Worm (Caenorhabditis elegans) whole organism, young adult: ENCODE data around the gene ints-7.

Source experiments
- B0336.3 ChIP-seq: fragments of 200-800 bp; sonication (Bioruptor generic); IDR thresholded peaks from 2 replicates; pipeline ENCODE4 v1.3.6; 2022; ENCODE audit warnings: missing genetic modification characterization, missing compliant biosample characterization
- C06A6.2 ChIP-seq: fragments of 200-800 bp; sonication (Bioruptor generic); conservative IDR thresholded peaks from 2 replicates; pipeline ENCODE4 v1.3.6; 2022; ENCODE audit warnings: missing genetic modification characterization, missing compliant biosample characterization
- F37B4.10 ChIP-seq: fragments of 200-800 bp; sonication (Bioruptor generic); IDR thresholded peaks from 2 replicates; pipeline ENCODE4 v1.3.6; 2022; ENCODE audit warnings: missing genetic modification characterization, missing compliant biosample characterization
- F52B5.7 ChIP-seq: sonication (generic microtip); optimal IDR thresholded peaks from 2 replicates; lab custom pipeline; 2016; ENCODE audit warnings: mild to moderate bottlenecking, missing genetic modification characterization, missing compliant biosample characterization
- K11D2.4 ChIP-seq: fragments of 200-800 bp; sonication (Bioruptor generic); IDR thresholded peaks from 2 replicates; pipeline ENCODE4 v1.3.6; 2022; ENCODE audit warnings: missing genetic modification reagents, missing genetic modification characterization, missing compliant biosample characterization
- T07F8.4 ChIP-seq: sonication (generic microtip); optimal IDR thresholded peaks from 2 replicates; lab custom pipeline; 2016; ENCODE audit warnings: mild to moderate bottlenecking, missing genetic modification characterization, moderate library complexity, missing compliant biosample characterization
- ZK185.1 ChIP-seq: sonication (generic microtip); optimal IDR thresholded peaks from 2 replicates; lab custom pipeline; 2016; ENCODE audit warnings: mild to moderate bottlenecking, missing genetic modification characterization, missing compliant biosample characterization; ENCODE audit not compliant: poor library complexity, severe bottlenecking
- ama-1 ChIP-seq, 3 experiments: fragments of 150-350 bp in 1 of 3; sonication (generic microtip) in 2 of 3; optimal IDR thresholded peaks; 2 replicates each; lab custom pipeline; 2014 to 2018; ENCODE audit warnings: missing biosample characterization in 2 of 3, missing genetic modification characterization in 2 of 3, missing genetic modification reagents in 2 of 3
- attf-5 ChIP-seq: fragments of 200-800 bp; sonication (Bioruptor generic); optimal IDR thresholded peaks from 2 replicates; lab custom pipeline; 2018; ENCODE audit warnings: mild to moderate bottlenecking, missing genetic modification characterization, missing compliant biosample characterization
- cebp-1 ChIP-seq, 2 experiments: fragments of 200-800 bp in 1 of 2; sonication (Bioruptor generic) in 1 of 2; sonication (generic microtip) in 1 of 2; IDR thresholded peaks in 1 of 2; optimal IDR thresholded peaks in 1 of 2; 2 replicates each; pipeline versions ENCODE4 v1.3.6 to Lab custom; 2017 to 2022; ENCODE audit warnings: missing compliant biosample characterization in 2 of 2, missing genetic modification characterization in 2 of 2, mild to moderate bottlenecking in 1 of 2, missing genetic modification reagents in 1 of 2, moderate library complexity in 1 of 2
- cebp-2 ChIP-seq: fragments of 200-800 bp; sonication (Bioruptor generic); IDR thresholded peaks from 2 replicates; pipeline ENCODE4 v1.3.6; 2022; ENCODE audit warnings: missing genetic modification characterization, missing compliant biosample characterization
- ceh-27 ChIP-seq: fragments of 200-800 bp; sonication (Bioruptor generic); optimal IDR thresholded peaks from 2 replicates; lab custom pipeline; 2018; ENCODE audit warnings: mild to moderate bottlenecking, missing genetic modification characterization, moderate library complexity, missing compliant biosample characterization
- dox-1 ChIP-seq: fragments of 200-800 bp; sonication (Bioruptor generic); IDR thresholded peaks from 2 replicates; pipeline ENCODE4 v1.3.6; 2022; ENCODE audit warnings: missing genetic modification reagents, missing genetic modification characterization, missing compliant biosample characterization
- egl-18 ChIP-seq: fragments of 200-800 bp; sonication (Bioruptor generic); IDR thresholded peaks from 2 replicates; pipeline ENCODE4 v1.3.6; 2022; ENCODE audit warnings: missing genetic modification reagents, missing genetic modification characterization, missing compliant biosample characterization
- egl-44 ChIP-seq: fragments of 200-800 bp; sonication (Bioruptor generic); IDR thresholded peaks from 2 replicates; pipeline ENCODE4 v1.3.6; 2022; ENCODE audit warnings: missing genetic modification reagents, missing genetic modification characterization, missing compliant biosample characterization
- hlh-26 ChIP-seq: fragments of 200-800 bp; sonication (Bioruptor generic); conservative IDR thresholded peaks from 2 replicates; pipeline ENCODE4 v1.3.6; 2022; ENCODE audit warnings: missing genetic modification reagents, missing genetic modification characterization, missing compliant biosample characterization
- hmg-1.2 ChIP-seq: fragments of 200-800 bp; sonication (Bioruptor generic); IDR thresholded peaks from 2 replicates; pipeline ENCODE4 v1.3.6; 2022; ENCODE audit warnings: missing genetic modification reagents, missing genetic modification characterization, missing compliant biosample characterization
- lag-1 ChIP-seq: fragments of 200-800 bp; sonication (Bioruptor generic); IDR thresholded peaks from 2 replicates; pipeline ENCODE4 v1.3.6; 2022; ENCODE audit warnings: missing genetic modification reagents, missing genetic modification characterization, missing compliant biosample characterization
- let-607 ChIP-seq, 2 experiments: fragments of 200-800 bp in 1 of 2; sonication (Bioruptor generic) in 1 of 2; sonication (generic microtip) in 1 of 2; optimal IDR thresholded peaks; 2 replicates each; lab custom pipeline; 2016 to 2018; ENCODE audit warnings: mild to moderate bottlenecking in 2 of 2, missing compliant biosample characterization in 2 of 2, missing genetic modification characterization in 2 of 2, moderate library complexity in 2 of 2, missing genotype in 1 of 2
- lin-40 ChIP-seq: sonication (generic microtip); optimal IDR thresholded peaks from 2 replicates; lab custom pipeline; 2016; ENCODE audit warnings: missing genetic modification characterization, mild to moderate bottlenecking, missing compliant biosample characterization, missing genotype, missing genetic modification reagents
- lsy-27 ChIP-seq: sonication (generic microtip); optimal IDR thresholded peaks from 2 replicates; lab custom pipeline; 2017; ENCODE audit warnings: missing genetic modification characterization, mild to moderate bottlenecking, missing compliant biosample characterization, antibody characterized with exemption, missing genotype, borderline replicate concordance; ENCODE audit not compliant: insufficient read depth
- madf-8 ChIP-seq: fragments of 200-800 bp; sonication (Bioruptor generic); conservative IDR thresholded peaks from 2 replicates; pipeline ENCODE4 v1.3.6; 2022; ENCODE audit warnings: missing genetic modification reagents, missing genetic modification characterization, missing compliant biosample characterization
- mcd-1 ChIP-seq: fragments of 200-800 bp; sonication (Bioruptor generic); IDR thresholded peaks from 2 replicates; pipeline ENCODE4 v1.3.6; 2022; ENCODE audit warnings: missing genetic modification reagents, missing genetic modification characterization, missing compliant biosample characterization
- mes-4 ChIP-seq: sonication (generic microtip); optimal IDR thresholded peaks from 2 replicates; lab custom pipeline; 2016; ENCODE audit warnings: missing genotype, missing genetic modification characterization, missing compliant biosample characterization
- nfya-1 ChIP-seq: sonication (generic microtip); optimal IDR thresholded peaks from 2 replicates; lab custom pipeline; 2017; ENCODE audit warnings: antibody characterized with exemption, missing compliant biosample characterization, missing genetic modification characterization, borderline replicate concordance; ENCODE audit not compliant: insufficient read depth
- nfya-2 ChIP-seq: fragments of 200-800 bp; sonication (Bioruptor generic); IDR thresholded peaks from 2 replicates; pipeline ENCODE4 v1.3.6; 2022; ENCODE audit warnings: missing genetic modification reagents, missing genetic modification characterization, missing compliant biosample characterization
- nhr-80 ChIP-seq: sonication (generic microtip); optimal IDR thresholded peaks from 2 replicates; lab custom pipeline; 2016; ENCODE audit warnings: missing genetic modification characterization, missing compliant biosample characterization
- snpc-3.4 ChIP-seq: sonication (generic microtip); optimal IDR thresholded peaks from 2 replicates; lab custom pipeline; 2017; ENCODE audit warnings: missing genetic modification characterization, mild to moderate bottlenecking, missing compliant biosample characterization, antibody characterized with exemption, moderate library complexity, missing genotype, missing genetic modification reagents
- snpc-4 ChIP-seq, 5 experiments: fragments of 150-350 bp in 1 of 5; sonication (generic microtip) in 4 of 5; optimal IDR thresholded peaks; 2 replicates each; lab custom pipeline; 2014 to 2018; ENCODE audit warnings: missing genetic modification characterization in 5 of 5, missing biosample characterization in 3 of 5, antibody characterized with exemption in 2 of 5, mild to moderate bottlenecking in 2 of 5, missing compliant biosample characterization in 2 of 5, missing genotype in 2 of 5, moderate library complexity in 2 of 5, missing genetic modification reagents in 1 of 5
- tbx-9 ChIP-seq: sonication (generic microtip); optimal IDR thresholded peaks from 2 replicates; lab custom pipeline; 2016; ENCODE audit warnings: borderline replicate concordance, missing genetic modification characterization, inconsistent platforms, missing compliant biosample characterization
- zfh-2 ChIP-seq: fragments of 200-800 bp; sonication (Bioruptor generic); conservative IDR thresholded peaks from 2 replicates; pipeline ENCODE4 v1.3.6; 2022; ENCODE audit warnings: missing genetic modification reagents, missing genetic modification characterization, missing compliant biosample characterization
- ztf-26 ChIP-seq: sonication (generic microtip); optimal IDR thresholded peaks from 2 replicates; lab custom pipeline; 2017; ENCODE audit warnings: missing genetic modification characterization, missing compliant biosample characterization

The ints-7 gene

ce11 chrII:11611462-11611861 lies 28.8 kb downstream of the ints-7 start:
- TF ChIP-seq ztf-26 (tag; lab: Kevin White, UChicago) (peak; percentile 13), nhr-80 (peak; percentile 48), hlh-26 (no peak)
- TF ChIP-seq, all 124 proteins: peak for 2

DNA sequence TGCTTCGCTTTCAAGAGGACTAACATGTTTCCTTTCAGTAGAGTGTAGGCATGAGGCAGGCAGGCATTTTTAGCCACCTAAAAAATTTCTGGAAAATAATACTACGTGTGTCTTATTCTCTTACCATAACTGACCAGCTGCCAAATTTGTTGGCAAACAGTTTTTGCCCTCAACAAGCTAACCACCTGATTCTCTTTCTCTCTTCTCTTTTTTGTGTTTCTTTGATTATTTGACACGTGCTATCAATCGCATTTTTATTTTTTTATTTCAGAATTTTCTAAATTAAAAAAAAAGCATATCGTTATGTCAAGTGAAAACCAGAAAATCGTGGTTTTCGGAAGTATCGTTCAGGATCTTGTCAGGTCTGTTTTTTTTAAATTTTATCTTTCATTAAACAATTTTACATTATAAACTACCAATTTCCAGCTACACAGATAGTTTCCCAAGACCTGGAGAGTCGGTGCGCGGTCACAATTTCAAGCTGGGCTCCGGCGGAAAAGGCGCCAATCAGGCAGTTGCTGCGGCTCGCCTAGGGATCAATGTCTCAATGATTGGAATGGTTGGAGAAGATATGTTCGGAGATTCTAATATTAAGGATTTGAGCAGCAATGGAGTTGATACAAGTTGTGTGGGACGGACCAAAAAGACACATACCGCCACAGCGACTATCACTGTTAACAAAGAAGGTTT lies 29.5 kb downstream of the ints-7 start, which contains the start of gene F07A11.5:
Gene F07A11.5, plus strand, starts transcription at position 267 of the 690 bp plus-strand sequence.
- TF ChIP-seq zfh-2 (0 out of 2 replicates have a peak, but pooled peaks have one; percentile 12), egl-18 (GFP tag; lab: Robert Waterston, UW) (no peak), nhr-80 (peak; percentile 16)
- TF ChIP-seq, all 124 proteins: peak for 2

- TF ChIP-seq lsy-27 (tag; lab: Kevin White, UChicago) (no peak), T07F8.4 (tag; lab: Kevin White, UChicago) (no peak), mes-4 (tag; lab: Kevin White, UChicago) (no peak), cebp-2 (0 out of 2 replicates have a peak, but pooled peaks have one; percentile 18), nfya-2 (no peak), ama-1 (optimal IDR thresholded peaks at IDR 0.05; lab: Kevin White, UChicago) (peak; percentile 28), ama-1 (GFP tag; optimal IDR thresholded peaks at IDR 0.05; lab: Kevin White, UChicago) (no peak)
Observed at ce11 chrII:11614103-11614857, 31.6 kb downstream of the ints-7 start.

DNA sequence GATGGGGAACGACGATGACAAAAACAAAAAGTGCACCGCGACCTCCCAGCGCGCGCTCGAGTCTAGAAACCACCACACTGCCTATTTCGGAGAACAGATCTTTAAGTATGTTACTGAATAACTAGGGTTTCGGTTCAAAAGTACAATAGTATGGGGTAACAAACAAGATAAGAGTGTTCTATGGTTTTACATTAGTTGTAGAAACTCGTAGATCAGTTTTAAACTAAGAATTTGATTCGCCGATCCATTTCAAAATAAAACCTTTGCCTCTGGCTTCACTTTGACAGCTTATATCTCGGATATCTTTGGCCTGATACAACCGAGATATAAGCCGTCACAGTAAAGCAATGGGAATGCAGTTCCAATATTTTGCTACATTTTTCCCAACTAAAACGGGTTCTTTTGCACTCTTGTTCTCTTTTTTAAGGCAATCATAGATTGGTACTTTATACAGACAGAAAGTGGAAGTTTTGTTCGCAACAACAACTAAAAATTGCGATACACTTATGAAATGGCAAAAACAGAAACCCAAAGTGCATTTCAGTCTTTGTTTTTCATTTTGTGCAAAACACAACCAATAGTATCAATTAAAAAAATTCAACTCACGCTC lies 33.8 kb downstream of the ints-7 start:
- no peak for TF ChIP-seq mcd-1
- TF ChIP-seq attf-5 (GFP tag; lab: Kevin White, UChicago): no peak

DNA sequence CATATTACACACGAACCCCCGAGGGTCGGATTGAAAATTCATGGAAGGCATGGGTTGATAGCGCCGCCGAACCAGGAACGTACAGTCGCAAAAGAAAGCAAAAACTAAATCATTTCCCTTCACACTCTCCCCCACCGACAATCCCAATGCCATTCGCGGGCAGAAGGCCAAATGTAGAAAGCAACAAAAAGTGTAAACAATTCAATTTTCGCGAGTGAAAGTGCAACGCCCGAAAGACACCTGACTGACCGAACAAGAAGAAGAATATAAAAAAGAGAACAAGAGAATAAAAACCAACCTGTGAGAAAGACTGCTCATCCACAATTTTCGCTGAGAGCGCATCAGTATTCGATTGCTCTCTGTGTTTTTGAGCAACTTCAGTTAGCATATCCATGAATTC lies 35.1 kb downstream of the ints-7 start:
- peak; percentile 22 for TF ChIP-seq lin-40 (tag; lab: Kevin White, UChicago)
- TF ChIP-seq attf-5 (GFP tag; lab: Kevin White, UChicago): peak; percentile 8
- TF ChIP-seq C06A6.2 (GFP tag; lab: Robert Waterston, UW): 0 out of 2 replicates have a peak, but pooled peaks have one; percentile 15
- TF ChIP-seq B0336.3 (GFP tag; lab: Robert Waterston, UW): no peak
- peak; percentile 18 for TF ChIP-seq ztf-26 (tag; lab: Kevin White, UChicago)
- TF ChIP-seq tbx-9 (tag; lab: Kevin White, UChicago): no peak
- TF ChIP-seq, all 124 proteins: peak for 4

DNA sequence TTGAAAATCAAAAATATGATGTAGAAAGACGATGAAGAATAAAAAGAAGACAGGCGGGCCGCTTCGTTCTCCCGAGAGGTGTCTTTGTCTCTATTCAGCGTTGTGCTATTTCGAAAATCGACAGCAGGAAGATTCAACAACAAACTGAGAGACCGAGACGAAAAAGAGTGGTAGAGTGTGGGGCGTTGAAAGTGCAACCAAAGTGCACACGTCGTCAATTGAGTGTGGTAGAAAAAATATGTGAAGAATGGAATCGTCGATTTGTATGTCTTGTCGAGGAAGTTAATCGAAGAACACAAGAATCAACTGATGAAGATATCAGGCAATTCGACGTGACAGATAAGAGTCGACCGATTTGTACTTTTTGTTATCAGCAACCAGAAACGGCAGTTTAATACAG lies 36.5 kb downstream of the ints-7 start:
- TF ChIP-seq cebp-1 (GFP tag; IDR thresholded peaks at IDR 0.05; lab: Robert Waterston, UW) (no peak), cebp-1 (tag; optimal IDR thresholded peaks at IDR 0.05; lab: Kevin White, UChicago) (peak; percentile 62), nhr-80 (peak; percentile 64), madf-8 (GFP tag; lab: Robert Waterston, UW) (no peak), ceh-27 (peak; percentile 49), K11D2.4 (GFP tag; lab: Robert Waterston, UW) (no peak), tbx-9 (tag; lab: Kevin White, UChicago) (no peak), zfh-2 (no peak), hmg-1.2 (GFP tag; lab: Robert Waterston, UW) (peak; percentile 57; the same call in 1 of the 2 replicates), let-607 (tag; optimal IDR thresholded peaks at IDR 0.05; lab: Kevin White, UChicago) (peak in 1 of 2 experiments; percentile 3), mcd-1 (peak; percentile 40; the same call in 1 of the 2 replicates), nfya-1 (tag; lab: Kevin White, UChicago) (no peak), lag-1 (GFP tag; lab: Robert Waterston, UW) (no peak), snpc-4 (GFP tag; optimal IDR thresholded peaks at IDR 0.05; lab: Kevin White, UChicago) (no peak), snpc-4 (tag; optimal IDR thresholded peaks at IDR 0.05; lab: Kevin White, UChicago) (peak in 1 of 4 experiments; percentile 0), snpc-3.4 (tag; lab: Kevin White, UChicago) (no peak), dox-1 (peak; percentile 34; the same call in 1 of the 2 replicates), egl-44 (GFP tag; lab: Robert Waterston, UW) (0 out of 2 replicates have a peak, but pooled peaks have one; percentile 49), ZK185.1 (tag; lab: Kevin White, UChicago) (peak; percentile 4), F37B4.10 (GFP tag; lab: Robert Waterston, UW) (no peak), F52B5.7 (tag; lab: Kevin White, UChicago) (no peak), lin-40 (tag; lab: Kevin White, UChicago) (peak; percentile 47)
